Worm (Caenorhabditis elegans) whole organism, midembryonic: Measurements from ENCODE around the gene attf-2.

ENCODE experiments used
- flt-1 ChIP-seq: fragments of 200-800 bp; sonication (Bioruptor generic); IDR thresholded peaks from 2 replicates; pipeline ENCODE4 v1.3.6; 2022; ENCODE audit warnings: missing genetic modification characterization, missing compliant biosample characterization
- ztf-23 ChIP-seq: fragments of 200-800 bp; sonication (Bioruptor generic); IDR thresholded peaks from 2 replicates; pipeline ENCODE4 v1.3.6; 2022; ENCODE audit warnings: missing genetic modification reagents, missing genetic modification characterization, missing compliant biosample characterization

DNA sequence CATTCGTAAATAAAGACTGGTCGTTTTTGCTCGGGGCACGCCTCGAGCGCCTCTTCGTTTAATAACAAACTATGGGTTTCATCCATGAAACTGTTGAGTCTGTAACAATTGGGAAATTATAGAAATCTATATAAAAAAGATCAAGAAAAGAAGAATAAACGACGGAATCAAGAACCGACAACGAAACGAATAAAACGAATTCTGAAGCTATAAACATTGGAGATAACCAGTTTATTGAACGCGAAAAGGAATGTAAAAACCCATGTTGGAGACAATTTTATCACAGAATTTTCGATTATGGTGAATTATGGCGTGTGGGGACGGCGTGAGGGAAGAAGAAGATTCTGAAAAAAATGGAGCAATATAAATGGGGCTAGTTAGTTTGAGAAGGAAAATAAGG is 18.9 kb upstream of the attf-2 start, which contains the start of gene soap-1:
- TF ChIP-seq ztf-23 (GFP tag; lab: Robert Waterston, UW) = no peak
- TF ChIP-seq flt-1 (GFP tag; lab: Robert Waterston, UW) = no peak
